Fruit fly (Drosophila melanogaster) S2 (cell line): ENCODE measurements around the gene aub.

ENCODE experiments used
- CG8478 ChIP-seq: fragments of >200 bp; optimal IDR thresholded peaks from 2 replicates; lab custom pipeline; 2018
- CTCF ChIP-seq, 2 experiments: fragments of >200 bp; optimal IDR thresholded peaks; 2 replicates each; lab custom pipeline; 2018

DNA sequence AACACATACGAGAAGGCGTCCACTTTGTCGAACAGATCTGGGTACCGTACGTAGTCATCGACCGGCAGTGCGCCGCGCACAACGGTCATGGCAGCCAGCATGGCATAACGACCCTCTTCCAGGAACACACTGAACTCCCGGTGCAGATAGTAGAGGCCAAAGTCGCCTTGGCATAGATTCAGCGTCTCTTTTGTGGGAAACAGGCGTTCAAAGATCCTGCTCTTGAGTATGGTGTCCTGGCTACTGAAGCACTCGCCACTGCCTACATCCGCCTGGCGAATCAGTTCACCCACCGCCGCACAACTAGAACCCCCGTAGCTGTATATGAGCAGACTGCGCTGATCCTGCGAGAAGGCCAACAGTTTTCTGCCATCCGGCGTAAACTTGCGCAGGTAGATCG lies 26.6 kb downstream of the aub start:
- TF ChIP-seq CTCF (optimal IDR thresholded peaks at IDR 0.05; lab: Kevin White, UChicago) (no peak), CG8478 (lab: Kevin White, UChicago) (no peak)
